Worm (Caenorhabditis elegans): ENCODE data around the gene nhr-210.

DNA sequence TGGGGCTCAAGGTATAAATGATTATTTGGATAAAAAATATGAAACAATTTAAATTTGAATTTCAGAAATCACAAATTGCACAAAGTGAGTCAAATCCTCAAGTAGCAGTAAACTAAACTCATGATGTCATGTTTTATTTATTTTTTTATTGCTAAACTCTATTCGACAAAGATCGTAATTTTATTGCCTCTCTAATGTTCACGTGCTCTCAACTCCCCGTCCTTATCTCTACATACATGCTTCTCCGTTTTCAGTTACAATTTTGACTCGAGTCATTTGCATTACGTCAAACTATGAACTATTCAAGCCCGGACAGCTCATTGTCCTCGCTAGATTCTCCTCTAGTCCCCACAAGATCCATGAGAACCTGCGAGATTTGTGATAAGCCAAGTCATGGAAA lies 44.8 kb downstream of the nhr-210 start, which contains the start of gene nhr-99:
- TF ChIP-seq ceh-9 (tag; optimal IDR thresholded peaks at IDR 0.05) (no peak), nhr-11 (tag; optimal IDR thresholded peaks at IDR 0.05) (no peak), nhr-28 (tag; optimal IDR thresholded peaks at IDR 0.05) (no peak), nhr-25 (tag; optimal IDR thresholded peaks at IDR 0.05) (no peak), ama-1 (optimal IDR thresholded peaks at IDR 0.05) (no peak), nhr-12 (tag; optimal IDR thresholded peaks at IDR 0.05) (no peak), snpc-4 (tag; optimal IDR thresholded peaks at IDR 0.05) (no peak), mdl-1 (tag; optimal IDR thresholded peaks at IDR 0.05) (no peak), pqm-1 (tag; optimal IDR thresholded peaks at IDR 0.05) (peak; percentile 85), R02D3.7 (tag; optimal IDR thresholded peaks at IDR 0.05) (no peak), skn-1 (tag; optimal IDR thresholded peaks at IDR 0.05) (no peak), ztf-11 (tag; optimal IDR thresholded peaks at IDR 0.05) (no peak), zag-1 (tag; optimal IDR thresholded peaks at IDR 0.05) (no peak), egl-27 (tag; optimal IDR thresholded peaks at IDR 0.05) (no peak)

All from whole organism, L3 larva.